Worm (Caenorhabditis elegans) whole organism, L3 larva: ENCODE data around the gene srh-218.

Experiments used
- ZK546.5 ChIP-seq: sonication (generic microtip); optimal IDR thresholded peaks from 2 replicates; lab custom pipeline; 2017; ENCODE audit warnings: missing biosample characterization, missing genetic modification characterization
- ceh-82 ChIP-seq: fragments of 150-350 bp; optimal IDR thresholded peaks from 2 replicates; lab custom pipeline; 2014; ENCODE audit warnings: missing biosample characterization, missing genetic modification characterization
- nhr-76 ChIP-seq: fragments of 150-350 bp; sonication (generic microtip); optimal IDR thresholded peaks from 5 replicates; lab custom pipeline; 2014; ENCODE audit warnings: missing biosample characterization, missing genetic modification characterization
- snpc-4 ChIP-seq: fragments of 150-350 bp; optimal IDR thresholded peaks from 2 replicates; lab custom pipeline; 2014; ENCODE audit warnings: missing biosample characterization, missing genetic modification characterization
- unc-39 ChIP-seq: sonication (generic microtip); optimal IDR thresholded peaks from 4 replicates; lab custom pipeline; 2017; ENCODE audit warnings: missing biosample characterization, missing genetic modification characterization
- unc-62 ChIP-seq: fragments of 150-350 bp; sonication (generic microtip); optimal IDR thresholded peaks from 4 replicates; lab custom pipeline; 2014; ENCODE audit warnings: missing biosample characterization, missing genetic modification reagents, missing genetic modification characterization
- ztf-4 ChIP-seq: fragments of 150-350 bp; optimal IDR thresholded peaks from 2 replicates; lab custom pipeline; 2014; ENCODE audit warnings: missing biosample characterization, missing genetic modification characterization

- TF ChIP-seq ZK546.5 (tag; lab: Kevin White, UChicago) (no peak), ceh-82 (no peak), ztf-4 (tag; lab: Kevin White, UChicago) (no peak), unc-62 (no peak), snpc-4 (tag; lab: Kevin White, UChicago) (no peak), unc-39 (no peak), nhr-76 (tag; lab: Kevin White, UChicago) (no peak)
Observed at ce11 chrV:15478597-15478996, 15.2 kb upstream of the srh-218 start, which contains the start of gene C06B8.2.
